Fruit fly (Drosophila melanogaster) whole organism, embryonic: ENCODE data around the gene hiro.
A peak's percentile ranks its signal among the peaks of the same experiment; 100 is the strongest.

Experiments
- CG1024 ChIP-seq: fragments of 200-800 bp; sonication (Bioruptor generic); IDR thresholded peaks from 2 replicates; pipeline ENCODE4 v1.3.6; 2022; ENCODE audit warnings: missing biosample characterization, missing genetic modification characterization
- CG11560 ChIP-seq: fragments of 200-800 bp; sonication (Bioruptor generic); IDR thresholded peaks from 3 replicates; pipeline ENCODE4 v1.3.6; 2022; ENCODE audit warnings: missing biosample characterization, missing genetic modification characterization
- CG12769 ChIP-seq: fragments of 200-800 bp; sonication (Bioruptor generic); optimal IDR thresholded peaks from 2 replicates; lab custom pipeline; 2019; ENCODE audit warnings: missing biosample characterization, mild to moderate bottlenecking, missing genetic modification characterization, moderate library complexity
- CG13424 ChIP-seq: fragments of 200-800 bp; sonication (Bioruptor generic); optimal IDR thresholded peaks from 2 replicates; lab custom pipeline; 2019; ENCODE audit warnings: missing biosample characterization, mild to moderate bottlenecking, missing genetic modification characterization, moderate library complexity
- CG15601 ChIP-seq: fragments of 200-800 bp; sonication (Bioruptor generic); optimal IDR thresholded peaks from 3 replicates; lab custom pipeline; 2019; ENCODE audit warnings: missing biosample characterization, mild to moderate bottlenecking, missing genetic modification characterization, moderate library complexity
- CG16815 ChIP-seq: fragments of 200-800 bp; sonication (Bioruptor generic); optimal IDR thresholded peaks from 3 replicates; lab custom pipeline; 2017; ENCODE audit warnings: missing biosample characterization, mild to moderate bottlenecking, missing genetic modification characterization
- CG17829 ChIP-seq: fragments of 200-800 bp; optimal IDR thresholded peaks from 2 replicates; lab custom pipeline; 2019; ENCODE audit warnings: missing biosample characterization, mild to moderate bottlenecking, missing genetic modification characterization, moderate library complexity
- CG18476 ChIP-seq: fragments of 200-800 bp; sonication (Bioruptor generic); optimal IDR thresholded peaks from 2 replicates; lab custom pipeline; 2016; ENCODE audit warnings: missing biosample characterization, mild to moderate bottlenecking, missing genetic modification characterization
- CG2120 ChIP-seq: fragments of 200-800 bp; sonication (Bioruptor generic); optimal IDR thresholded peaks from 3 replicates; lab custom pipeline; 2016; ENCODE audit warnings: missing biosample characterization, missing genetic modification characterization
- CG32767 ChIP-seq: fragments of 200-800 bp; sonication (Bioruptor generic); IDR thresholded peaks from 2 replicates; pipeline ENCODE4 v1.3.6; 2022; ENCODE audit warnings: missing biosample characterization, missing genetic modification characterization
- CG33213 ChIP-seq: fragments of 200-800 bp; sonication (Bioruptor generic); optimal IDR thresholded peaks from 3 replicates; lab custom pipeline; 2016; ENCODE audit warnings: missing biosample characterization, missing genetic modification characterization
- CG3726 ChIP-seq: fragments of 200-800 bp; sonication (Bioruptor generic); IDR thresholded peaks from 3 replicates; pipeline ENCODE4, ENCODE4 v1.3.6; 2022; ENCODE audit warnings: missing biosample characterization, missing genetic modification characterization
- CG4328 ChIP-seq: fragments of 200-800 bp; sonication (Bioruptor generic); optimal IDR thresholded peaks from 3 replicates; lab custom pipeline; 2017; ENCODE audit warnings: missing biosample characterization, missing genetic modification reagents, missing genetic modification characterization
- CG4617 ChIP-seq: fragments of 200-800 bp; sonication (Bioruptor generic); optimal IDR thresholded peaks from 3 replicates; lab custom pipeline; 2016; ENCODE audit warnings: missing biosample characterization, missing genetic modification characterization, borderline replicate concordance
- CG5953 ChIP-seq: fragments of 200-800 bp; sonication (Bioruptor generic); IDR thresholded peaks from 2 replicates; pipeline ENCODE4 v1.3.6; 2022; ENCODE audit warnings: missing biosample characterization, missing genetic modification characterization
- CG9876 ChIP-seq: fragments of 200-800 bp; sonication (Bioruptor generic); optimal IDR thresholded peaks from 2 replicates; lab custom pipeline; 2016; ENCODE audit warnings: missing biosample characterization, missing genetic modification characterization
- Chrac-16 ChIP-seq: fragments of 200-800 bp; sonication (Bioruptor generic); optimal IDR thresholded peaks from 3 replicates; lab custom pipeline; 2016; ENCODE audit warnings: missing biosample characterization, missing genetic modification characterization
- CoRest ChIP-seq: fragments of 200-800 bp; sonication (Bioruptor generic); optimal IDR thresholded peaks from 3 replicates; lab custom pipeline; 2018; ENCODE audit warnings: missing biosample characterization, mild to moderate bottlenecking, missing genetic modification characterization, moderate library complexity
- Dek ChIP-seq: fragments of 200-800 bp; sonication (Bioruptor generic); optimal IDR thresholded peaks from 3 replicates; lab custom pipeline; 2019; ENCODE audit warnings: missing biosample characterization, mild to moderate bottlenecking, missing genetic modification characterization, moderate library complexity
- Eip74EF ChIP-seq, 2 experiments: fragments of 200-800 bp in 1 of 2; fragments of >200 bp in 1 of 2; sonication (Bioruptor generic) in 1 of 2; optimal IDR thresholded peaks; 2 replicates each; lab custom pipeline; 2017 to 2019; ENCODE audit warnings: missing biosample characterization in 2 of 2, missing genetic modification characterization in 2 of 2, mild to moderate bottlenecking in 1 of 2, moderate library complexity in 1 of 2
- Elba2 ChIP-seq: fragments of 200-800 bp; sonication (Bioruptor generic); optimal IDR thresholded peaks from 3 replicates; lab custom pipeline; 2016; ENCODE audit warnings: missing biosample characterization, missing genetic modification characterization
- Ets97D ChIP-seq: fragments of 200-800 bp; sonication (Bioruptor generic); optimal IDR thresholded peaks from 3 replicates; lab custom pipeline; 2016; ENCODE audit warnings: missing biosample characterization, missing genetic modification characterization
- Gug ChIP-seq: fragments of 200-800 bp; sonication (Bioruptor generic); IDR thresholded peaks from 4 replicates; pipeline ENCODE4 v1.3.6; 2022; ENCODE audit warnings: missing biosample characterization, missing genetic modification characterization
- Hmr ChIP-seq: fragments of 200-800 bp; sonication (Bioruptor generic); optimal IDR thresholded peaks from 3 replicates; lab custom pipeline; 2017; ENCODE audit warnings: mild to moderate bottlenecking, missing biosample characterization, missing genetic modification reagents, missing genetic modification characterization
- Mad ChIP-seq: fragments of 200-800 bp; sonication (Bioruptor generic); optimal IDR thresholded peaks from 2 replicates; lab custom pipeline; 2016; ENCODE audit warnings: missing biosample characterization, missing genetic modification characterization
- Neu2 ChIP-seq: fragments of 200-800 bp; sonication (Bioruptor generic); optimal IDR thresholded peaks from 3 replicates; lab custom pipeline; 2016; ENCODE audit warnings: missing biosample characterization, missing genetic modification characterization, borderline replicate concordance
- crc ChIP-seq: fragments of 200-800 bp; sonication (Bioruptor generic); optimal IDR thresholded peaks from 2 replicates; lab custom pipeline; 2016; ENCODE audit warnings: missing biosample characterization, missing genetic modification characterization
- croc ChIP-seq: fragments of 200-800 bp; sonication (Bioruptor generic); conservative IDR thresholded peaks from 3 replicates; pipeline ENCODE4 v1.3.6; 2022; ENCODE audit warnings: missing biosample characterization, missing genetic modification characterization
- crp ChIP-seq, 2 experiments: fragments of 200-800 bp; sonication (Bioruptor generic); optimal IDR thresholded peaks; 2 replicates in 1 of 2; 3 replicates in 1 of 2; lab custom pipeline; 2017; ENCODE audit warnings: missing biosample characterization in 2 of 2, missing genetic modification characterization in 2 of 2, mild to moderate bottlenecking in 1 of 2, moderate library complexity in 1 of 2
- fu2 ChIP-seq: fragments of 200-800 bp; sonication (Bioruptor generic); optimal IDR thresholded peaks from 2 replicates; lab custom pipeline; 2016; ENCODE audit warnings: missing biosample characterization, missing genetic modification characterization
- gro ChIP-seq: fragments of 200-800 bp; sonication (Bioruptor generic); optimal IDR thresholded peaks from 2 replicates; lab custom pipeline; 2016; ENCODE audit warnings: missing biosample characterization, missing genetic modification characterization
- jigr1 ChIP-seq: fragments of 200-800 bp; sonication (Bioruptor generic); IDR thresholded peaks from 3 replicates; pipeline ENCODE4 v1.3.6; 2022; ENCODE audit warnings: missing biosample characterization, missing genetic modification characterization
- odd ChIP-seq: fragments of 200-800 bp; sonication (Bioruptor generic); optimal IDR thresholded peaks from 2 replicates; lab custom pipeline; 2017; ENCODE audit warnings: missing biosample characterization, mild to moderate bottlenecking, missing genetic modification characterization
- peb ChIP-seq: fragments of 200-800 bp; sonication (Bioruptor generic); IDR thresholded peaks from 2 replicates; pipeline ENCODE4 v1.3.6; 2022; ENCODE audit warnings: missing biosample characterization, missing genetic modification characterization
- pum ChIP-seq: fragments of 200-800 bp; sonication (Bioruptor generic); optimal IDR thresholded peaks from 2 replicates; lab custom pipeline; 2016; ENCODE audit warnings: missing biosample characterization, missing genetic modification characterization
- ranshi ChIP-seq: fragments of 200-800 bp; sonication (Bioruptor generic); IDR thresholded peaks from 2 replicates; pipeline ENCODE4 v1.3.6; 2022; ENCODE audit warnings: missing biosample characterization, missing genetic modification characterization
- ro ChIP-seq: fragments of 200-800 bp; sonication (Bioruptor generic); IDR thresholded peaks from 2 replicates; pipeline ENCODE4 v1.3.6; 2022; ENCODE audit warnings: missing biosample characterization, missing genetic modification characterization
- sd ChIP-seq: fragments of 200-800 bp; sonication (Bioruptor generic); optimal IDR thresholded peaks from 3 replicates; lab custom pipeline; 2018; ENCODE audit warnings: missing biosample characterization, mild to moderate bottlenecking, missing genetic modification characterization, moderate library complexity
- seq ChIP-seq: fragments of 200-800 bp; sonication (Bioruptor generic); IDR thresholded peaks from 2 replicates; pipeline ENCODE4 v1.3.6; 2022; ENCODE audit warnings: missing biosample characterization, missing genetic modification characterization
- slou ChIP-seq: fragments of 200-800 bp; sonication (Bioruptor generic); optimal IDR thresholded peaks from 3 replicates; lab custom pipeline; 2016; ENCODE audit warnings: missing biosample characterization, missing genetic modification characterization
- tio ChIP-seq: fragments of 200-800 bp; sonication (Bioruptor generic); optimal IDR thresholded peaks from 2 replicates; lab custom pipeline; 2017; ENCODE audit warnings: missing biosample characterization, missing genetic modification characterization, inconsistent platforms
- tna ChIP-seq: fragments of 200-800 bp; sonication (Bioruptor generic); IDR thresholded peaks from 2 replicates; pipeline ENCODE4 v1.3.6; 2022; ENCODE audit warnings: missing biosample characterization, missing genetic modification characterization; ENCODE audit not compliant: partially characterized antibody
- vvl ChIP-seq: fragments of 200-800 bp; sonication (Bioruptor generic); IDR thresholded peaks from 2 replicates; pipeline ENCODE4 v1.3.6; 2022; ENCODE audit warnings: missing biosample characterization, missing genetic modification characterization
- zen ChIP-seq: fragments of 200-800 bp; sonication (Bioruptor generic); optimal IDR thresholded peaks from 3 replicates; lab custom pipeline; 2018; ENCODE audit warnings: missing biosample characterization, mild to moderate bottlenecking, missing genetic modification characterization, moderate library complexity
- zfh2 ChIP-seq: fragments of 200-800 bp; sonication (Bioruptor generic); optimal IDR thresholded peaks from 2 replicates; lab custom pipeline; 2016; ENCODE audit warnings: missing biosample characterization, missing genetic modification characterization

hiro gene

DNA sequence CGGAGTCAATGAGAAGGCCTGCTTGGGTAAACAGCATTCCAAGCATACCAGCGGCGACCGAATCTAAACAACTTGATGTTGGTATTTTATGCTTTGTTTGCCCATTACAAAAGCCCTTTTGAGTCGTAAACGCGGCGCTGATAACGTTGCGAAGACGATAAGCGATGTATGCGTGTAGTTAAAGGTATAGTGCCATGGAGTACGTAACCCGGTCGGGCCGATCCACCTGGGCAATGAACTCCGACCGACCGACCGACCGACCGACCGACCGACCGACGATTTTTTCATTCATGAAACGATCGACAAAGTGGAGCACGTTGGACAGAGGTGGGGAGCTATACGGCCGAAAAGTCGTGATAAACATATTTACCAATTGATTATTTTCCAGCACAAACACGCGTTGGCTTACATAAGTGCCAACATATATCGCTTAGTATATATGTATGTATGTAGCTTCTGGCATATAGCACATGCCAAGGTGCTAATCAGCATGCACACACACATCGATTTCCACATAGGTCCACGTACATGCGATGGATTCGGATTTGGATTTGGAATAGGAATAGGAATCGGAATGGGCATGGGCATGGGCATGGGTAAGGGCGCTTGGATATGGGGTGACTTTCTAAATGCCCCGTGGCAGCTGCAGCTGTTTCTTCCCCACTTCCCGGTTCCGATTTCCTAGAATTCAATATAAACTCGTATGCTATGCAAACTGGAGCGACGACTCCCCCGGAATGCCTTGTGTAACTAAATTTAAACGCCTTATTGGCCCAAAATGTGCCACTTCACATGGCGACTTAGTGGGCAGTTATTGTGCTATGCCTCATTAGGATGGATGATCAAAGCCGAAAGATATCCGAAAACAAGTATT, 44.7 kb downstream of the hiro start (continued):
- TF ChIP-seq vvl (GFP tag; lab: Robert Waterston, UW) (0 out of 2 replicates have a peak, but pooled peaks have one; percentile 43), CG15601 (tag; lab: Kevin White, UChicago) (peak; percentile 32), odd (GFP tag; lab: Kevin White, UChicago) (peak; percentile 68), CG17829 (tag; lab: Kevin White, UChicago) (no peak), Gug (no peak), fu2 (GFP tag; lab: Kevin White, UChicago) (no peak), CG9876 (GFP tag; lab: Kevin White, UChicago) (no peak), CG32767 (GFP tag; lab: Robert Waterston, UW) (no peak), crp (GFP tag; optimal IDR thresholded peaks at IDR 0.05; lab: Kevin White, UChicago) (no peak), jigr1 (no peak), peb (0 out of 2 replicates have a peak, but pooled peaks have one; percentile 4), Hmr (GFP tag; lab: Kevin White, UChicago) (peak; percentile 17), Dek (no peak), zfh2 (no peak), pum (GFP tag; lab: Kevin White, UChicago) (no peak), CG3726 (GFP tag; lab: Robert Waterston, UW) (0 out of 3 replicates have a peak, but pooled peaks have one; percentile 31), CG5953 (GFP tag; lab: Robert Waterston, UW) (no peak), zen (no peak), tio (no peak), CG4328 (GFP tag; lab: Kevin White, UChicago) (peak; percentile 40), slou (GFP tag; lab: Kevin White, UChicago) (no peak), Elba2 (no peak), seq (GFP tag; lab: Robert Waterston, UW) (peak; percentile 52; the same call in 1 of the 2 replicates), CG1024 (no peak), CoRest (tag; lab: Kevin White, UChicago) (no peak), Chrac-16 (no peak), gro (GFP tag; lab: Kevin White, UChicago) (peak; percentile 0), CG33213 (GFP tag; lab: Kevin White, UChicago) (peak; percentile 44), CG12769 (tag; lab: Kevin White, UChicago) (peak; percentile 67), CG4617 (GFP tag; lab: Kevin White, UChicago) (no peak), Mad (GFP tag; lab: Kevin White, UChicago) (peak; percentile 31), ro (no peak), sd (tag; lab: Kevin White, UChicago) (peak; percentile 100), Ets97D (GFP tag; lab: Kevin White, UChicago) (no peak), croc (GFP tag; lab: Robert Waterston, UW) (no peak), tna (no peak), crc (no peak), Neu2 (GFP tag; lab: Kevin White, UChicago) (no peak), CG18476 (GFP tag; lab: Kevin White, UChicago) (no peak), Eip74EF (GFP tag; optimal IDR thresholded peaks at IDR 0.05; lab: Kevin White, UChicago) (no peak), CG16815 (GFP tag; lab: Kevin White, UChicago) (no peak), ranshi (no peak), CG11560 (tag; lab: Robert Waterston, UW) (no peak), CG2120 (GFP tag; lab: Kevin White, UChicago) (no peak), CG13424 (tag; lab: Kevin White, UChicago) (no peak)
